Worm (Caenorhabditis elegans) whole organism, early embryonic: ENCODE data around the gene dct-14.

Experiments
- aly-1 ChIP-seq: sonication (generic microtip); optimal IDR thresholded peaks from 2 replicates; lab custom pipeline; 2016; ENCODE audit warnings: missing genetic modification characterization, missing compliant biosample characterization
- ama-1 ChIP-seq: fragments of 150-350 bp; optimal IDR thresholded peaks from 2 replicates; lab custom pipeline; 2014
- ceh-13 ChIP-seq: fragments of 200-800 bp; sonication (Bioruptor generic); optimal IDR thresholded peaks from 2 replicates; lab custom pipeline; 2018; ENCODE audit warnings: mild to moderate bottlenecking, missing genetic modification characterization, missing compliant biosample characterization
- ets-7 ChIP-seq: sonication (generic microtip); optimal IDR thresholded peaks from 2 replicates; lab custom pipeline; 2016; ENCODE audit warnings: missing genotype, missing genetic modification characterization, missing compliant biosample characterization
- flt-1 ChIP-seq: fragments of 200-800 bp; sonication (Bioruptor generic); IDR thresholded peaks from 2 replicates; pipeline ENCODE4 v1.3.6; 2022; ENCODE audit warnings: missing genetic modification characterization, missing compliant biosample characterization
- hmbx-1 ChIP-seq: sonication (generic microtip); optimal IDR thresholded peaks from 2 replicates; lab custom pipeline; 2016; ENCODE audit warnings: mild to moderate bottlenecking, missing genetic modification characterization, missing compliant biosample characterization
- hnd-1 ChIP-seq: sonication (generic microtip); optimal IDR thresholded peaks from 2 replicates; lab custom pipeline; 2016; ENCODE audit warnings: missing genetic modification characterization, missing compliant biosample characterization
- tra-4 ChIP-seq: sonication (generic microtip); optimal IDR thresholded peaks from 2 replicates; lab custom pipeline; 2017; ENCODE audit warnings: missing genetic modification characterization, missing compliant biosample characterization

DNA sequence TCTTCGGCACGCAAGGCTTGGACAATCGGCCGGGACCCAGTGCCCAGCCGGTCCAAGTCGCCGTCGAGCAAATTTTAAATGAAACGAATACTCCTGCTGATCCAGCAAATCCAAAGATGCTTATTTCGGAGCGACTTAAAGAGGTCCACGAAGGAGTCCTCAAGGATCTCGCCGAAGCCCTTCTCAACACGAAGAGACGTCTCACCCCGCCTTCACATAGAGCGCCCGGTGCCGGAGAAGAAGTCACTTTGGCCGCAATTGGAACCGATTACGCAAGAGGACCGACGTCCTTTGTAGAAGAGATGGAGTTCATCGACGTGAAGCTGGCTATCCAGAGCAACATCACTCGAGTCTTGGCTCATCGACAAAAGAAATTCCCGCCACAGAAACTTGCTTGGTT lies 9.1 kb upstream of the dct-14 start:
- TF ChIP-seq ama-1 (lab: Kevin White, UChicago) (no peak), tra-4 (tag; lab: Kevin White, UChicago) (no peak), flt-1 (no peak), ets-7 (tag; lab: Kevin White, UChicago) (no peak), hnd-1 (tag; lab: Kevin White, UChicago) (no peak), ceh-13 (GFP tag; lab: Kevin White, UChicago) (no peak), hmbx-1 (tag; lab: Kevin White, UChicago) (no peak), aly-1 (tag; lab: Kevin White, UChicago) (no peak)
